Worm (Caenorhabditis elegans) whole organism, midembryonic: ENCODE results near the gene sru-30.

ENCODE experiments used
- T22C8.4 ChIP-seq: fragments of 200-800 bp; sonication (Bioruptor generic); IDR thresholded peaks from 2 replicates; pipeline ENCODE4 v1.3.6; 2022; ENCODE audit warnings: missing genetic modification characterization, missing compliant biosample characterization
- cog-1 ChIP-seq: sonication (generic microtip); optimal IDR thresholded peaks from 2 replicates; lab custom pipeline; 2016; ENCODE audit warnings: missing genetic modification characterization, missing compliant biosample characterization
- flt-1 ChIP-seq: fragments of 200-800 bp; sonication (Bioruptor generic); IDR thresholded peaks from 2 replicates; pipeline ENCODE4 v1.3.6; 2022; ENCODE audit warnings: missing genetic modification characterization, missing compliant biosample characterization
- klf-2 ChIP-seq: fragments of 200-800 bp; sonication (Bioruptor generic); conservative IDR thresholded peaks from 2 replicates; pipeline ENCODE4 v1.3.6; 2022; ENCODE audit warnings: missing genetic modification reagents, missing genetic modification characterization, missing compliant biosample characterization
- med-1 ChIP-seq: sonication (generic microtip); optimal IDR thresholded peaks from 2 replicates; lab custom pipeline; 2017; ENCODE audit warnings: missing genetic modification characterization, mild to moderate bottlenecking, missing compliant biosample characterization, antibody characterized with exemption, missing genetic modification reagents; ENCODE audit not compliant: insufficient read depth
- ref-1 ChIP-seq: fragments of 200-800 bp; sonication (Bioruptor generic); conservative IDR thresholded peaks from 2 replicates; pipeline ENCODE4 v1.3.6; 2022; ENCODE audit warnings: missing genetic modification reagents, missing genetic modification characterization, missing compliant biosample characterization
- tab-1 ChIP-seq: fragments of 200-800 bp; sonication (Bioruptor generic); IDR thresholded peaks from 2 replicates; pipeline ENCODE4 v1.3.6; 2022; ENCODE audit warnings: missing genetic modification characterization, missing compliant biosample characterization
- ztf-23 ChIP-seq: fragments of 200-800 bp; sonication (Bioruptor generic); IDR thresholded peaks from 2 replicates; pipeline ENCODE4 v1.3.6; 2022; ENCODE audit warnings: missing genetic modification reagents, missing genetic modification characterization, missing compliant biosample characterization
- ztf-29 ChIP-seq: fragments of 200-800 bp; sonication (Bioruptor generic); IDR thresholded peaks from 2 replicates; pipeline ENCODE4 v1.3.6; 2022; ENCODE audit warnings: missing genetic modification reagents, missing genetic modification characterization, missing compliant biosample characterization

Gene sru-30

ce11 chrV:9813527-9813926 is at the start of gene sru-30:
Gene sru-30 (plus strand): TSS chrV:9813827.
- TF ChIP-seq flt-1 (GFP tag; lab: Robert Waterston, UW) (no peak), ref-1 (GFP tag; lab: Robert Waterston, UW) (no peak), cog-1 (tag; lab: Kevin White, UChicago) (no peak), klf-2 (GFP tag; lab: Robert Waterston, UW) (no peak), ztf-29 (no peak), T22C8.4 (GFP tag; lab: Robert Waterston, UW) (no peak), med-1 (GFP tag; lab: Kevin White, UChicago) (no peak), tab-1 (no peak), ztf-23 (GFP tag; lab: Robert Waterston, UW) (no peak)

ce11 chrV:9764552-9764951 is 49.1 kb upstream of the sru-30 start:
- TF ChIP-seq cog-1 (tag; lab: Kevin White, UChicago), result no peak
- no peak for TF ChIP-seq tab-1
- no peak for TF ChIP-seq ztf-29
- TF ChIP-seq med-1 (GFP tag; lab: Kevin White, UChicago), result no peak
- no peak for TF ChIP-seq ref-1 (GFP tag; lab: Robert Waterston, UW)
- no peak for TF ChIP-seq T22C8.4 (GFP tag; lab: Robert Waterston, UW)
- TF ChIP-seq ztf-23 (GFP tag; lab: Robert Waterston, UW), result no peak
- TF ChIP-seq klf-2 (GFP tag; lab: Robert Waterston, UW), result no peak
- TF ChIP-seq flt-1 (GFP tag; lab: Robert Waterston, UW), result no peak

ce11 chrV:9765622-9766021 is 48.0 kb upstream of the sru-30 start:
- TF ChIP-seq ztf-23 (GFP tag; lab: Robert Waterston, UW) (no peak), ref-1 (GFP tag; lab: Robert Waterston, UW) (no peak), flt-1 (GFP tag; lab: Robert Waterston, UW) (no peak), ztf-29 (no peak), tab-1 (no peak), cog-1 (tag; lab: Kevin White, UChicago) (no peak), T22C8.4 (GFP tag; lab: Robert Waterston, UW) (no peak), med-1 (GFP tag; lab: Kevin White, UChicago) (no peak), klf-2 (GFP tag; lab: Robert Waterston, UW) (no peak)

ce11 chrV:9767941-9768340 is 45.7 kb upstream of the sru-30 start:
- no peak for TF ChIP-seq med-1 (GFP tag; lab: Kevin White, UChicago)
- TF ChIP-seq T22C8.4 (GFP tag; lab: Robert Waterston, UW), result no peak
- no peak for TF ChIP-seq tab-1
- no peak for TF ChIP-seq ztf-23 (GFP tag; lab: Robert Waterston, UW)
- TF ChIP-seq flt-1 (GFP tag; lab: Robert Waterston, UW), result no peak
- TF ChIP-seq klf-2 (GFP tag; lab: Robert Waterston, UW), result no peak
- no peak for TF ChIP-seq cog-1 (tag; lab: Kevin White, UChicago)
- TF ChIP-seq ztf-29, result no peak
- no peak for TF ChIP-seq ref-1 (GFP tag; lab: Robert Waterston, UW)

- TF ChIP-seq flt-1 (GFP tag; lab: Robert Waterston, UW) (0 out of 2 replicates have a peak, but pooled peaks have one; percentile 27), ref-1 (GFP tag; lab: Robert Waterston, UW) (no peak)
Observed at ce11 chrV:9768828-9769778, 44.5 kb upstream of the sru-30 start, which contains the start of gene unc-42. Gene unc-42 (minus strand): TSS chrV:9769391.

ce11 chrV:9771311-9771710 is 42.3 kb upstream of the sru-30 start:
- TF ChIP-seq ztf-23 (GFP tag; lab: Robert Waterston, UW), result no peak
- TF ChIP-seq klf-2 (GFP tag; lab: Robert Waterston, UW), result no peak
- TF ChIP-seq flt-1 (GFP tag; lab: Robert Waterston, UW), result no peak
- no peak for TF ChIP-seq cog-1 (tag; lab: Kevin White, UChicago)
- no peak for TF ChIP-seq ref-1 (GFP tag; lab: Robert Waterston, UW)
- TF ChIP-seq tab-1, result no peak
- no peak for TF ChIP-seq med-1 (GFP tag; lab: Kevin White, UChicago)
- TF ChIP-seq T22C8.4 (GFP tag; lab: Robert Waterston, UW), result no peak
- no peak for TF ChIP-seq ztf-29

- TF ChIP-seq med-1 (GFP tag; lab: Kevin White, UChicago), result no peak
- TF ChIP-seq tab-1, result no peak
- no peak for TF ChIP-seq ztf-29
- no peak for TF ChIP-seq flt-1 (GFP tag; lab: Robert Waterston, UW)
- no peak for TF ChIP-seq ref-1 (GFP tag; lab: Robert Waterston, UW)
- TF ChIP-seq ztf-23 (GFP tag; lab: Robert Waterston, UW), result no peak
- no peak for TF ChIP-seq T22C8.4 (GFP tag; lab: Robert Waterston, UW)
Observed at ce11 chrV:9771970-9772369, 41.7 kb upstream of the sru-30 start, which contains the start of gene F46B6.2. Gene F46B6.2 (plus strand): TSS chrV:9772285.

ce11 chrV:9775734-9776133 is 37.9 kb upstream of the sru-30 start, which contains the start of gene F46B6.12:
Gene F46B6.12 (minus strand): TSS chrV:9775834.
- TF ChIP-seq ztf-23 (GFP tag; lab: Robert Waterston, UW) (no peak), T22C8.4 (GFP tag; lab: Robert Waterston, UW) (no peak), ztf-29 (no peak), med-1 (GFP tag; lab: Kevin White, UChicago) (no peak), tab-1 (no peak), ref-1 (GFP tag; lab: Robert Waterston, UW) (no peak), klf-2 (GFP tag; lab: Robert Waterston, UW) (no peak), cog-1 (tag; lab: Kevin White, UChicago) (no peak), flt-1 (GFP tag; lab: Robert Waterston, UW) (no peak)

ce11 chrV:9777645-9778044 is 36.0 kb upstream of the sru-30 start, which contains the start of gene smg-4:
Gene smg-4 (minus strand): TSS chrV:9777745.
- no peak for TF ChIP-seq ztf-29
- no peak for TF ChIP-seq med-1 (GFP tag; lab: Kevin White, UChicago)
